Worm (Caenorhabditis elegans) whole organism, mixed stage, embryonic: ENCODE data around the gene cdc-42.
A peak's percentile ranks its signal among the peaks of the same experiment; 100 is the strongest.

Experiments used
- M03D4.4 ChIP-seq: sonication (generic microtip); optimal IDR thresholded peaks from 2 replicates; lab custom pipeline; 2017; ENCODE audit warnings: mild to moderate bottlenecking, missing genetic modification characterization, missing compliant biosample characterization
- bed-3 ChIP-seq: fragments of 200-800 bp; sonication (Bioruptor generic); optimal IDR thresholded peaks from 3 replicates; lab custom pipeline; 2018; ENCODE audit warnings: mild to moderate bottlenecking, missing genetic modification characterization, moderate library complexity, missing compliant biosample characterization
- ceh-39 ChIP-seq: fragments of 150-350 bp; optimal IDR thresholded peaks from 2 replicates; lab custom pipeline; 2014; ENCODE audit warnings: missing biosample characterization, missing genetic modification characterization
- ceh-43 ChIP-seq: fragments of 200-800 bp; sonication (Bioruptor generic); optimal IDR thresholded peaks from 2 replicates; lab custom pipeline; 2018; ENCODE audit warnings: mild to moderate bottlenecking, missing genetic modification characterization, moderate library complexity, missing compliant biosample characterization
- ceh-83 ChIP-seq: fragments of 200-800 bp; sonication (Bioruptor generic); optimal IDR thresholded peaks from 2 replicates; lab custom pipeline; 2018; ENCODE audit warnings: mild to moderate bottlenecking, missing genetic modification characterization, missing compliant biosample characterization
- cnd-1 ChIP-seq: fragments of 200-800 bp; sonication (Bioruptor generic); optimal IDR thresholded peaks from 2 replicates; lab custom pipeline; 2018; ENCODE audit warnings: mild to moderate bottlenecking, missing genetic modification characterization, missing compliant biosample characterization
- drap-1 ChIP-seq: fragments of 200-800 bp; sonication (Bioruptor generic); optimal IDR thresholded peaks from 3 replicates; lab custom pipeline; 2018; ENCODE audit warnings: mild to moderate bottlenecking, missing genetic modification characterization, missing compliant biosample characterization
- elt-3 ChIP-seq: fragments of 150-350 bp; optimal IDR thresholded peaks from 2 replicates; lab custom pipeline; 2014; ENCODE audit warnings: missing biosample characterization, missing genetic modification characterization
- flh-1 ChIP-seq: fragments of 200-800 bp; sonication (Bioruptor generic); optimal IDR thresholded peaks from 2 replicates; lab custom pipeline; 2018; ENCODE audit warnings: mild to moderate bottlenecking, missing genetic modification characterization, moderate library complexity, missing compliant biosample characterization
- ham-2 ChIP-seq: fragments of 200-800 bp; sonication (Bioruptor generic); optimal IDR thresholded peaks from 2 replicates; lab custom pipeline; 2018; ENCODE audit warnings: mild to moderate bottlenecking, missing genetic modification characterization, missing compliant biosample characterization
- hlh-1 ChIP-seq: fragments of 150-350 bp; optimal IDR thresholded peaks from 2 replicates; lab custom pipeline; 2014; ENCODE audit warnings: missing biosample characterization, missing genetic modification reagents, missing genetic modification characterization
- lin-13 ChIP-seq: fragments of 150-350 bp; optimal IDR thresholded peaks from 2 replicates; lab custom pipeline; 2014; ENCODE audit warnings: missing biosample characterization, missing genetic modification characterization
- lin-32 ChIP-seq: fragments of 200-800 bp; sonication (Bioruptor generic); optimal IDR thresholded peaks from 2 replicates; lab custom pipeline; 2018; ENCODE audit warnings: mild to moderate bottlenecking, missing genetic modification characterization, missing compliant biosample characterization
- lsy-2 ChIP-seq: fragments of 150-350 bp; optimal IDR thresholded peaks from 2 replicates; lab custom pipeline; 2014; ENCODE audit warnings: missing biosample characterization, missing genetic modification characterization
- mab-5 ChIP-seq: fragments of 150-350 bp; optimal IDR thresholded peaks from 2 replicates; lab custom pipeline; 2014; ENCODE audit warnings: missing biosample characterization, missing genetic modification characterization
- mep-1 ChIP-seq: fragments of 150-350 bp; optimal IDR thresholded peaks from 2 replicates; lab custom pipeline; 2017; ENCODE audit warnings: missing biosample characterization, missing genetic modification reagents, missing genetic modification characterization, inconsistent platforms
- mls-2 ChIP-seq: sonication (generic microtip); optimal IDR thresholded peaks from 2 replicates; lab custom pipeline; 2016; ENCODE audit warnings: mild to moderate bottlenecking, missing genetic modification characterization, moderate library complexity, missing compliant biosample characterization
- nhr-12 ChIP-seq: fragments of 150-350 bp; optimal IDR thresholded peaks from 2 replicates; lab custom pipeline; 2014; ENCODE audit warnings: missing biosample characterization, missing genetic modification characterization
- nhr-2 ChIP-seq: fragments of 150-350 bp; optimal IDR thresholded peaks from 2 replicates; lab custom pipeline; 2014; ENCODE audit warnings: missing biosample characterization, missing genetic modification characterization
- nhr-237 ChIP-seq: fragments of 150-350 bp; optimal IDR thresholded peaks from 2 replicates; lab custom pipeline; 2014; ENCODE audit warnings: missing biosample characterization, missing genetic modification characterization
- nhr-28 ChIP-seq: fragments of 150-350 bp; optimal IDR thresholded peaks from 2 replicates; lab custom pipeline; 2014; ENCODE audit warnings: missing biosample characterization, missing genetic modification characterization
- nhr-76 ChIP-seq: sonication (generic microtip); optimal IDR thresholded peaks from 2 replicates; lab custom pipeline; 2017; ENCODE audit warnings: missing biosample characterization, missing genetic modification characterization
- pha-4 ChIP-seq: fragments of 150-350 bp; optimal IDR thresholded peaks from 2 replicates; lab custom pipeline; 2018; ENCODE audit warnings: missing biosample characterization, missing genetic modification reagents, missing genetic modification characterization
- sem-2 ChIP-seq: fragments of 200-800 bp; sonication (Bioruptor generic); optimal IDR thresholded peaks from 2 replicates; lab custom pipeline; 2018; ENCODE audit warnings: mild to moderate bottlenecking, missing genetic modification characterization, missing compliant biosample characterization
- snpc-4 ChIP-seq: fragments of 150-350 bp; optimal IDR thresholded peaks from 2 replicates; lab custom pipeline; 2014; ENCODE audit warnings: missing biosample characterization, missing genetic modification characterization
- sptf-1 ChIP-seq: sonication (generic microtip); optimal IDR thresholded peaks from 2 replicates; lab custom pipeline; 2017; ENCODE audit warnings: mild to moderate bottlenecking, missing genetic modification characterization, moderate library complexity, missing compliant biosample characterization
- tbx-8 ChIP-seq: fragments of 200-800 bp; sonication (Bioruptor generic); optimal IDR thresholded peaks from 2 replicates; lab custom pipeline; 2018; ENCODE audit warnings: mild to moderate bottlenecking, missing genetic modification characterization, moderate library complexity, missing compliant biosample characterization
- unc-39 ChIP-seq: fragments of 150-350 bp; optimal IDR thresholded peaks from 2 replicates; lab custom pipeline; 2014; ENCODE audit warnings: missing biosample characterization, missing genetic modification characterization
- unc-62 ChIP-seq: fragments of 150-350 bp; optimal IDR thresholded peaks from 2 replicates; lab custom pipeline; 2014; ENCODE audit warnings: missing biosample characterization, missing genetic modification reagents, missing genetic modification characterization
- zip-8 ChIP-seq: fragments of 150-350 bp; optimal IDR thresholded peaks from 2 replicates; lab custom pipeline; 2014; ENCODE audit warnings: missing biosample characterization, missing genetic modification characterization
- ztf-11 ChIP-seq: fragments of 150-350 bp; optimal IDR thresholded peaks from 2 replicates; lab custom pipeline; 2014; ENCODE audit warnings: missing biosample characterization, missing genetic modification characterization

Gene cdc-42

ce11 chrII:7651171-7651570, 34.9 kb downstream of the cdc-42 start, which contains the start of gene pde-4:
Gene pde-4, minus strand, starts transcription at chrII:7651246.
- TF ChIP-seq mep-1 (tag; lab: Kevin White, UChicago) (no peak), sem-2 (GFP tag; lab: Kevin White, UChicago) (no peak), ham-2 (GFP tag; lab: Kevin White, UChicago) (no peak), cnd-1 (tag; lab: Kevin White, UChicago) (no peak), unc-62 (GFP tag; lab: Kevin White, UChicago) (no peak), tbx-8 (no peak), ceh-83 (GFP tag; lab: Kevin White, UChicago) (no peak), lin-13 (tag; lab: Kevin White, UChicago) (no peak), M03D4.4 (no peak), nhr-12 (tag; lab: Kevin White, UChicago) (no peak), hlh-1 (tag; lab: Kevin White, UChicago) (no peak), snpc-4 (tag; lab: Kevin White, UChicago) (no peak), nhr-76 (tag; lab: Kevin White, UChicago) (no peak)

DNA sequence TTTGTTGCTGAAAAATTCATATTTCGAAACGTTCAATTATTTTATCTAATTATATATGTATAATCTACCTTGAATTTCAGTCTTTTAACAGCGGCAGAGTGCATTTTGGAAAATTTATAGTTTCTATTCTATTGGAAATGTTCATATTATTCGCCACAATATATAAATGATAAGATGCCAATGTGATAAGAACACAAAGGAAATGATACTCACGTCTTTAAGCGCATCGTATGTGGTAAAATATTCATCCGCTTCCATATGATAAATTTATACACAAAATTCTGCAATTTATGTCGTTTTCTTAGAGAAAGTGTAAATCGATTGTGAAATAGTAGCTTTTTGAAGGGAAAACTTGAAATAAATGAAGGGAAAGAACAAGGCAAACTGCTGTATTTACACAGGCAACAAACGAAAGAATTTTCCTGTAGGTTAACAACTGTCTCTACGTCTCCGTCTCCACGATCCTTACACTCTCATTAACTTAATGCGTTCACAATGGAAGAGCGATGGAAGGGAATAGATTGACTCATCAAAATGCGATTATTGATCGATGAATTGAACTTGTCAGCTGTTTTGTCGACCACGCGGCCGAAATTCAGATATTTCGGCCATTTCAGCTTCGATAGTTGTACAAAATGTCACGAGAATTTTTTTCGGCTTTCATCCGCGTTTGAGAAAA, 45.9 kb downstream of the cdc-42 start, which contains the start of gene alfa-1:
TSS of gene alfa-1 (minus strand) at position 515 of the 679 bp plus-strand sequence.
- TF ChIP-seq lsy-2 (tag; lab: Kevin White, UChicago): peak; percentile 6
- TF ChIP-seq sptf-1 (tag; lab: Kevin White, UChicago): no peak
- no peak for TF ChIP-seq pha-4 (tag; lab: Kevin White, UChicago)
- TF ChIP-seq drap-1: no peak
- no peak for TF ChIP-seq mls-2 (tag; lab: Kevin White, UChicago)
- TF ChIP-seq hlh-1 (tag; lab: Kevin White, UChicago): peak; percentile 69
- TF ChIP-seq lin-32 (GFP tag; lab: Kevin White, UChicago): no peak
- no peak for TF ChIP-seq nhr-12 (tag; lab: Kevin White, UChicago)
- no peak for TF ChIP-seq sem-2 (GFP tag; lab: Kevin White, UChicago)
- peak; percentile 3 for TF ChIP-seq unc-62 (GFP tag; lab: Kevin White, UChicago)
- TF ChIP-seq ztf-11: no peak
- no peak for TF ChIP-seq nhr-237
- TF ChIP-seq mab-5 (tag; lab: Kevin White, UChicago): no peak
- TF ChIP-seq M03D4.4: no peak
- TF ChIP-seq bed-3 (GFP tag; lab: Kevin White, UChicago): no peak
- TF ChIP-seq elt-3 (tag; lab: Kevin White, UChicago): no peak

DNA sequence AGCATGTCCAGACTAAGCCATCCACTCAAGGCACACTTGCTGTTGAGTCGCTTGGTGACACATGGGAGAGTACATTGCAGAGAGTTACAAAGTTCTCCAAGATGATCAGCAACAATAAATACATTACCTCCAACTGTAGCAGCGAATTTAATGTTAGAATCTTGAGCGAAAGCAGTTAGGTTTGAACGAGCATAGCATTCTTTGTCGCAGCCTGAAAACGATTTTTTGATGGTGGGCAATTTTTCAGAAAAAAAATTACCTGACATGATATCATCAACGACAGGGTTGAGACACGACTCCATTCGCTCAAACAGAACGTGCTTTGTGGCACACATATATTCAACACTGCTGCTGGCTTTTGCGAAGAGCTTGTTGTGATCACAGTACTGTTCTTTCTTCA, 46.8 kb downstream of the cdc-42 start:
- TF ChIP-seq snpc-4 (tag; lab: Kevin White, UChicago): no peak
- TF ChIP-seq hlh-1 (tag; lab: Kevin White, UChicago): no peak
- no peak for TF ChIP-seq sptf-1 (tag; lab: Kevin White, UChicago)
- TF ChIP-seq ceh-39 (tag; lab: Kevin White, UChicago): no peak
- no peak for TF ChIP-seq elt-3 (tag; lab: Kevin White, UChicago)
- no peak for TF ChIP-seq nhr-2 (tag; lab: Kevin White, UChicago)
- no peak for TF ChIP-seq flh-1
- no peak for TF ChIP-seq tbx-8
- TF ChIP-seq sem-2 (GFP tag; lab: Kevin White, UChicago): no peak
- TF ChIP-seq, all 35 proteins: peak for 0

ce11 chrII:7663704-7664660, 47.7 kb downstream of the cdc-42 start, which contains the start of the genes F18A1.7 and rpa-1:
Gene F18A1.7, minus strand, starts transcription at chrII:7663754.
Gene rpa-1, plus strand, starts transcription at chrII:7664582.
- TF ChIP-seq nhr-237 (peak; percentile 6), unc-39 (no peak), nhr-28 (tag; lab: Kevin White, UChicago) (no peak), ceh-39 (tag; lab: Kevin White, UChicago) (no peak), flh-1 (no peak), ham-2 (GFP tag; lab: Kevin White, UChicago) (no peak), zip-8 (no peak), ceh-43 (GFP tag; lab: Kevin White, UChicago) (no peak), lin-13 (tag; lab: Kevin White, UChicago) (no peak), unc-62 (GFP tag; lab: Kevin White, UChicago) (no peak), ceh-83 (GFP tag; lab: Kevin White, UChicago) (no peak), mep-1 (tag; lab: Kevin White, UChicago) (peak; percentile 43), nhr-2 (tag; lab: Kevin White, UChicago) (no peak), cnd-1 (tag; lab: Kevin White, UChicago) (no peak)
